Worm (Caenorhabditis elegans) whole organism, early embryonic: ENCODE measurements around the gene M28.9.

ENCODE experiments used
- B0310.2 ChIP-seq: sonication (generic microtip); optimal IDR thresholded peaks from 2 replicates; lab custom pipeline; 2016; ENCODE audit warnings: mild to moderate bottlenecking, missing genetic modification characterization, missing compliant biosample characterization
- F13C5.2 ChIP-seq: sonication (generic microtip); optimal IDR thresholded peaks from 2 replicates; lab custom pipeline; 2017; ENCODE audit warnings: mild to moderate bottlenecking, missing genetic modification characterization, inconsistent platforms, missing compliant biosample characterization
- aly-1 ChIP-seq: sonication (generic microtip); optimal IDR thresholded peaks from 2 replicates; lab custom pipeline; 2016; ENCODE audit warnings: missing genetic modification characterization, missing compliant biosample characterization
- ama-1 ChIP-seq: fragments of 150-350 bp; optimal IDR thresholded peaks from 2 replicates; lab custom pipeline; 2014
- ceh-13 ChIP-seq: fragments of 200-800 bp; sonication (Bioruptor generic); optimal IDR thresholded peaks from 2 replicates; lab custom pipeline; 2018; ENCODE audit warnings: mild to moderate bottlenecking, missing genetic modification characterization, missing compliant biosample characterization
- ceh-36 ChIP-seq: sonication (generic microtip); optimal IDR thresholded peaks from 2 replicates; lab custom pipeline; 2016; ENCODE audit warnings: missing genetic modification characterization, inconsistent platforms, missing compliant biosample characterization
- hmbx-1 ChIP-seq: sonication (generic microtip); optimal IDR thresholded peaks from 2 replicates; lab custom pipeline; 2016; ENCODE audit warnings: mild to moderate bottlenecking, missing genetic modification characterization, missing compliant biosample characterization
- hmg-4 ChIP-seq: fragments of 200-800 bp; sonication (Bioruptor generic); optimal IDR thresholded peaks from 2 replicates; lab custom pipeline; 2018; ENCODE audit warnings: mild to moderate bottlenecking, missing genetic modification characterization, missing compliant biosample characterization
- hnd-1 ChIP-seq: sonication (generic microtip); optimal IDR thresholded peaks from 2 replicates; lab custom pipeline; 2016; ENCODE audit warnings: missing genetic modification characterization, missing compliant biosample characterization
- scrt-1 ChIP-seq: fragments of 200-800 bp; sonication (Bioruptor generic); IDR thresholded peaks from 2 replicates; pipeline ENCODE4 v1.3.6; 2022; ENCODE audit warnings: missing genetic modification characterization, missing compliant biosample characterization
- sea-1 ChIP-seq: fragments of 200-800 bp; sonication (Bioruptor generic); conservative IDR thresholded peaks from 2 replicates; pipeline ENCODE4 v1.3.6; 2022; ENCODE audit warnings: missing genetic modification characterization, missing compliant biosample characterization
- tbx-11 ChIP-seq: fragments of 200-800 bp; sonication (Bioruptor generic); IDR thresholded peaks from 2 replicates; pipeline ENCODE4 v1.3.6; 2022; ENCODE audit warnings: missing genetic modification characterization, missing compliant biosample characterization
- tbx-37 ChIP-seq: fragments of 200-800 bp; sonication (Bioruptor generic); conservative IDR thresholded peaks from 2 replicates; pipeline ENCODE4 v1.3.6; 2022; ENCODE audit warnings: missing genetic modification reagents, missing genetic modification characterization, missing compliant biosample characterization
- tra-4 ChIP-seq: sonication (generic microtip); optimal IDR thresholded peaks from 2 replicates; lab custom pipeline; 2017; ENCODE audit warnings: missing genetic modification characterization, missing compliant biosample characterization

ce11 chrII:10592452-10592851, 46.8 kb upstream of the M28.9 start, which contains the start of gene crn-5:
- TF ChIP-seq ama-1 (no peak), tra-4 (no peak), hnd-1 (tag; lab: Kevin White, UChicago) (no peak), hmg-4 (GFP tag; lab: Kevin White, UChicago) (no peak), tbx-37 (no peak), B0310.2 (tag; lab: Kevin White, UChicago) (no peak), sea-1 (GFP tag; lab: Robert Waterston, UW) (no peak), F13C5.2 (no peak), ceh-36 (tag; lab: Kevin White, UChicago) (no peak), ceh-13 (GFP tag; lab: Kevin White, UChicago) (no peak), hmbx-1 (tag; lab: Kevin White, UChicago) (no peak), tbx-11 (no peak), aly-1 (no peak), scrt-1 (GFP tag; lab: Robert Waterston, UW) (no peak)
